Worm (Caenorhabditis elegans): ENCODE measurements around the gene R07E5.7.

ce11 chrIII:4394496-4394895, 24.5 kb downstream of the R07E5.7 start, which contains the start of gene R07E5.4:
- TF ChIP-seq mdl-1 (tag; optimal IDR thresholded peaks at IDR 0.05) (no peak), attf-4 (tag; optimal IDR thresholded peaks at IDR 0.05) (no peak), R02D3.7 (tag; optimal IDR thresholded peaks at IDR 0.05) (no peak), fos-1 (tag; optimal IDR thresholded peaks at IDR 0.05) (no peak), rbr-2 (tag; optimal IDR thresholded peaks at IDR 0.05) (no peak)
